Fruit fly (Drosophila melanogaster) whole organism, prepupa: ENCODE results near the gene Cp38.

Experiments used
- Blimp-1 ChIP-seq: fragments of 200-800 bp; sonication (Bioruptor generic); optimal IDR thresholded peaks from 3 replicates; lab custom pipeline; 2017; ENCODE audit warnings: missing biosample characterization, missing genetic modification characterization, mild to moderate bottlenecking, moderate library complexity, missing genetic modification reagents
- CG16779 ChIP-seq: fragments of 200-800 bp; sonication (Bioruptor generic); optimal IDR thresholded peaks from 3 replicates; lab custom pipeline; 2017; ENCODE audit warnings: missing biosample characterization, mild to moderate bottlenecking, missing genetic modification characterization
- CG6808 ChIP-seq: fragments of 200-800 bp; sonication (Bioruptor generic); optimal IDR thresholded peaks from 3 replicates; lab custom pipeline; 2017; ENCODE audit warnings: missing biosample characterization, missing genetic modification characterization, mild to moderate bottlenecking, moderate library complexity, missing genetic modification reagents
- CG7368 ChIP-seq: fragments of 200-800 bp; sonication (Bioruptor generic); optimal IDR thresholded peaks from 3 replicates; lab custom pipeline; 2016; ENCODE audit warnings: missing biosample characterization, missing genetic modification characterization
- Gug ChIP-seq: fragments of 200-800 bp; sonication (Bioruptor generic); IDR thresholded peaks from 2 replicates; pipeline ENCODE4 v1.3.6; 2022; ENCODE audit warnings: missing biosample characterization, missing genetic modification characterization
- Hr39 ChIP-seq: fragments of 200-800 bp; sonication (Bioruptor generic); optimal IDR thresholded peaks from 2 replicates; lab custom pipeline; 2016; ENCODE audit warnings: missing biosample characterization, missing genetic modification characterization
- Lpt ChIP-seq: fragments of 200-800 bp; sonication (Bioruptor generic); optimal IDR thresholded peaks from 3 replicates; lab custom pipeline; 2016; ENCODE audit warnings: missing biosample characterization, missing genetic modification characterization
- OdsH ChIP-seq: fragments of 200-800 bp; sonication (Bioruptor generic); optimal IDR thresholded peaks from 3 replicates; lab custom pipeline; 2016; ENCODE audit warnings: missing biosample characterization, missing genetic modification characterization
- Sox14 ChIP-seq: fragments of 200-800 bp; sonication (Bioruptor generic); optimal IDR thresholded peaks from 3 replicates; lab custom pipeline; 2016; ENCODE audit warnings: missing biosample characterization, missing genetic modification characterization
- achi ChIP-seq: fragments of 200-800 bp; sonication (Bioruptor generic); optimal IDR thresholded peaks from 3 replicates; lab custom pipeline; 2016; ENCODE audit warnings: missing biosample characterization, missing genetic modification characterization
- acj6 ChIP-seq: fragments of 200-800 bp; sonication (Bioruptor generic); optimal IDR thresholded peaks from 3 replicates; lab custom pipeline; 2016; ENCODE audit warnings: missing biosample characterization, missing genetic modification characterization
- dsx ChIP-seq: fragments of 200-800 bp; optimal IDR thresholded peaks from 3 replicates; lab custom pipeline; 2019; ENCODE audit warnings: missing biosample characterization, mild to moderate bottlenecking, missing genetic modification characterization, moderate library complexity; ENCODE audit not compliant: poor library complexity, severe bottlenecking
- vri ChIP-seq: fragments of 200-800 bp; sonication (Bioruptor generic); optimal IDR thresholded peaks from 3 replicates; lab custom pipeline; 2016; ENCODE audit warnings: missing biosample characterization, mild to moderate bottlenecking, missing genetic modification characterization

- TF ChIP-seq dsx (GFP tag; lab: Kevin White, UChicago), result no peak
- no peak for TF ChIP-seq Hr39
- no peak for TF ChIP-seq CG16779
- TF ChIP-seq CG6808, result no peak
- TF ChIP-seq OdsH (GFP tag; lab: Kevin White, UChicago), result no peak
- TF ChIP-seq acj6, result no peak
- TF ChIP-seq Blimp-1 (GFP tag; lab: Kevin White, UChicago), result no peak
- TF ChIP-seq Lpt (GFP tag; lab: Kevin White, UChicago), result no peak
- TF ChIP-seq achi, result no peak
- no peak for TF ChIP-seq CG7368 (GFP tag; lab: Kevin White, UChicago)
- no peak for TF ChIP-seq Gug
- TF ChIP-seq vri (GFP tag; lab: Kevin White, UChicago), result no peak
- no peak for TF ChIP-seq Sox14 (GFP tag; lab: Kevin White, UChicago)
Measured at dm6 chrX:8442161-8442560, 39.5 kb upstream of the Cp38 start, which contains the start of gene CG12123.
